Worm (Caenorhabditis elegans) whole organism, L1 larva: ENCODE measurements around the gene W09D6.1.
A peak's percentile ranks its signal among the peaks of the same experiment; 100 is the strongest.

ENCODE experiments used
- C04F5.9 ChIP-seq: sonication (generic microtip); optimal IDR thresholded peaks from 2 replicates; lab custom pipeline; 2016; ENCODE audit warnings: missing genetic modification characterization, missing compliant biosample characterization
- C16A3.4 ChIP-seq: fragments of 150-350 bp; optimal IDR thresholded peaks from 2 replicates; lab custom pipeline; 2014; ENCODE audit warnings: missing biosample characterization, missing genetic modification characterization
- ceh-88 ChIP-seq: fragments of 200-800 bp; sonication (Bioruptor generic); IDR thresholded peaks from 2 replicates; pipeline ENCODE4 v1.3.6; 2022; ENCODE audit warnings: missing genetic modification characterization, missing compliant biosample characterization
- ces-1 ChIP-seq: fragments of 150-350 bp; optimal IDR thresholded peaks from 2 replicates; lab custom pipeline; 2014; ENCODE audit warnings: missing biosample characterization, missing genetic modification reagents, missing genetic modification characterization
- dpl-1 ChIP-seq, 3 experiments: fragments of 150-350 bp in 2 of 3; sonication (generic microtip) in 1 of 3; optimal IDR thresholded peaks; 2 replicates each; lab custom pipeline; 2014 to 2017; ENCODE audit warnings: missing biosample characterization in 3 of 3, missing genetic modification characterization in 3 of 3, missing genetic modification reagents in 3 of 3
- dsc-1 ChIP-seq: sonication (generic microtip); optimal IDR thresholded peaks from 2 replicates; lab custom pipeline; 2016; ENCODE audit warnings: mild to moderate bottlenecking, missing genetic modification characterization, missing compliant biosample characterization
- egl-13 ChIP-seq: sonication (generic microtip); optimal IDR thresholded peaks from 2 replicates; lab custom pipeline; 2016; ENCODE audit warnings: missing genotype, missing genetic modification reagents, missing genetic modification characterization, missing compliant biosample characterization
- elt-3 ChIP-seq, 6 experiments: fragments of 150-350 bp in 1 of 6; sonication (generic microtip); optimal IDR thresholded peaks; 2 replicates each; lab custom pipeline; 2017 to 2018; ENCODE audit warnings: missing biosample characterization in 6 of 6, missing genetic modification characterization in 6 of 6, inconsistent platforms in 1 of 6
- ets-5 ChIP-seq: fragments of 200-800 bp; sonication (Bioruptor generic); IDR thresholded peaks from 2 replicates; pipeline ENCODE4 v1.3.6; 2022; ENCODE audit warnings: missing genetic modification characterization, missing compliant biosample characterization
- fkh-10 ChIP-seq: sonication (generic microtip); optimal IDR thresholded peaks from 2 replicates; lab custom pipeline; 2017; ENCODE audit warnings: missing biosample characterization, missing genetic modification reagents, missing genetic modification characterization
- fkh-4 ChIP-seq: sonication (generic microtip); optimal IDR thresholded peaks from 2 replicates; lab custom pipeline; 2016; ENCODE audit warnings: missing compliant biosample characterization, missing genetic modification characterization, borderline replicate concordance
- fkh-8 ChIP-seq: sonication (generic microtip); optimal IDR thresholded peaks from 2 replicates; lab custom pipeline; 2016; ENCODE audit warnings: mild to moderate bottlenecking, missing genetic modification characterization, missing compliant biosample characterization
- hlh-17 ChIP-seq: fragments of 200-800 bp; sonication (Bioruptor generic); optimal IDR thresholded peaks from 2 replicates; lab custom pipeline; 2018; ENCODE audit warnings: missing genetic modification characterization, mild to moderate bottlenecking, missing compliant biosample characterization, moderate library complexity, borderline replicate concordance
- hlh-4 ChIP-seq: sonication (generic microtip); optimal IDR thresholded peaks from 2 replicates; lab custom pipeline; 2016; ENCODE audit warnings: mild to moderate bottlenecking, missing genetic modification characterization, missing compliant biosample characterization
- isw-1 ChIP-seq: fragments of 200-800 bp; sonication (Bioruptor generic); IDR thresholded peaks from 2 replicates; pipeline ENCODE4 v1.3.6; 2022; ENCODE audit warnings: missing genetic modification characterization, missing compliant biosample characterization
- jun-1 ChIP-seq: fragments of 150-350 bp; optimal IDR thresholded peaks from 2 replicates; lab custom pipeline; 2014; ENCODE audit warnings: missing biosample characterization, missing genetic modification reagents, missing genetic modification characterization
- lin-13 ChIP-seq: fragments of 150-350 bp; optimal IDR thresholded peaks from 2 replicates; lab custom pipeline; 2014; ENCODE audit warnings: missing biosample characterization, missing genetic modification reagents, missing genetic modification characterization
- lin-14 ChIP-seq: fragments of 200-800 bp; sonication (Bioruptor generic); optimal IDR thresholded peaks from 2 replicates; lab custom pipeline; 2018; ENCODE audit warnings: mild to moderate bottlenecking, missing genetic modification characterization, moderate library complexity, missing compliant biosample characterization
- lin-15B ChIP-seq: fragments of 150-350 bp; sonication (generic microtip); optimal IDR thresholded peaks from 3 replicates; lab custom pipeline; 2014; ENCODE audit warnings: missing biosample characterization, missing genetic modification characterization
- lir-3 ChIP-seq: sonication (generic microtip); optimal IDR thresholded peaks from 2 replicates; lab custom pipeline; 2016; ENCODE audit warnings: mild to moderate bottlenecking, missing genetic modification characterization, moderate library complexity, missing compliant biosample characterization; ENCODE audit not compliant: poor library complexity
- lsy-2 ChIP-seq, 2 experiments: fragments of 150-350 bp; optimal IDR thresholded peaks; 2 replicates each; lab custom pipeline; 2014; ENCODE audit warnings: missing biosample characterization in 2 of 2, missing genetic modification characterization in 2 of 2
- mab-9 ChIP-seq: fragments of 200-800 bp; sonication (Bioruptor generic); IDR thresholded peaks from 2 replicates; pipeline ENCODE4 v1.3.6; 2022; ENCODE audit warnings: missing genetic modification reagents, missing genetic modification characterization, missing compliant biosample characterization
- mep-1 ChIP-seq: fragments of 150-350 bp; optimal IDR thresholded peaks from 2 replicates; lab custom pipeline; 2014; ENCODE audit warnings: missing biosample characterization, missing genetic modification characterization
- nhr-20 ChIP-seq: sonication (generic microtip); optimal IDR thresholded peaks from 2 replicates; lab custom pipeline; 2016; ENCODE audit warnings: mild to moderate bottlenecking, missing genetic modification characterization, missing compliant biosample characterization
- nhr-28 ChIP-seq: fragments of 150-350 bp; optimal IDR thresholded peaks from 2 replicates; lab custom pipeline; 2014; ENCODE audit warnings: missing biosample characterization, missing genetic modification characterization
- nhr-76 ChIP-seq: sonication (generic microtip); optimal IDR thresholded peaks from 2 replicates; lab custom pipeline; 2017; ENCODE audit warnings: missing biosample characterization, missing genetic modification characterization
- nhr-77 ChIP-seq: fragments of 150-350 bp; optimal IDR thresholded peaks from 2 replicates; lab custom pipeline; 2014; ENCODE audit warnings: missing biosample characterization, missing genetic modification characterization
- nhr-84 ChIP-seq: sonication (generic microtip); optimal IDR thresholded peaks from 2 replicates; lab custom pipeline; 2017; ENCODE audit warnings: missing biosample characterization, missing genetic modification characterization
- nhr-90 ChIP-seq: sonication (generic microtip); optimal IDR thresholded peaks from 2 replicates; lab custom pipeline; 2016; ENCODE audit warnings: mild to moderate bottlenecking, missing genetic modification characterization, missing compliant biosample characterization; ENCODE audit not compliant: poor library complexity
- rnt-1 ChIP-seq: sonication (generic microtip); optimal IDR thresholded peaks from 2 replicates; lab custom pipeline; 2016; ENCODE audit warnings: mild to moderate bottlenecking, missing genetic modification characterization, moderate library complexity, missing compliant biosample characterization
- skn-1 ChIP-seq: fragments of 150-350 bp; optimal IDR thresholded peaks from 2 replicates; lab custom pipeline; 2014; ENCODE audit warnings: missing biosample characterization, missing genetic modification characterization
- snpc-4 ChIP-seq: fragments of 150-350 bp; optimal IDR thresholded peaks from 2 replicates; lab custom pipeline; 2014; ENCODE audit warnings: missing biosample characterization, missing genetic modification characterization
- snu-23 ChIP-seq: sonication (generic microtip); optimal IDR thresholded peaks from 2 replicates; lab custom pipeline; 2016; ENCODE audit warnings: missing genetic modification characterization, missing compliant biosample characterization
- sox-4 ChIP-seq: sonication (generic microtip); optimal IDR thresholded peaks from 2 replicates; lab custom pipeline; 2016; ENCODE audit warnings: missing genetic modification characterization, missing compliant biosample characterization
- sptf-1 ChIP-seq: fragments of 150-350 bp; optimal IDR thresholded peaks from 2 replicates; lab custom pipeline; 2014; ENCODE audit warnings: missing biosample characterization, missing genetic modification characterization
- unc-130 ChIP-seq: fragments of 150-350 bp; optimal IDR thresholded peaks from 2 replicates; lab custom pipeline; 2017; ENCODE audit warnings: missing biosample characterization, missing genetic modification characterization, inconsistent platforms
- unc-30 ChIP-seq: sonication (generic microtip); optimal IDR thresholded peaks from 2 replicates; lab custom pipeline; 2017; ENCODE audit warnings: missing biosample characterization, missing genetic modification characterization
- unc-62 ChIP-seq: fragments of 150-350 bp; optimal IDR thresholded peaks from 2 replicates; lab custom pipeline; 2014; ENCODE audit warnings: missing biosample characterization, missing genetic modification reagents, missing genetic modification characterization
- xbp-1 ChIP-seq: sonication (generic microtip); optimal IDR thresholded peaks from 2 replicates; lab custom pipeline; 2016; ENCODE audit warnings: missing genetic modification characterization, missing compliant biosample characterization
- zip-4 ChIP-seq: fragments of 200-800 bp; sonication (Bioruptor generic); optimal IDR thresholded peaks from 2 replicates; lab custom pipeline; 2018; ENCODE audit warnings: mild to moderate bottlenecking, missing genetic modification characterization, moderate library complexity, missing compliant biosample characterization
- ztf-11 ChIP-seq, 2 experiments: sonication (generic microtip); optimal IDR thresholded peaks; 2 replicates each; lab custom pipeline; 2016 to 2017; ENCODE audit warnings: missing genetic modification characterization in 2 of 2, missing biosample characterization in 1 of 2, missing compliant biosample characterization in 1 of 2

Gene W09D6.1

DNA sequence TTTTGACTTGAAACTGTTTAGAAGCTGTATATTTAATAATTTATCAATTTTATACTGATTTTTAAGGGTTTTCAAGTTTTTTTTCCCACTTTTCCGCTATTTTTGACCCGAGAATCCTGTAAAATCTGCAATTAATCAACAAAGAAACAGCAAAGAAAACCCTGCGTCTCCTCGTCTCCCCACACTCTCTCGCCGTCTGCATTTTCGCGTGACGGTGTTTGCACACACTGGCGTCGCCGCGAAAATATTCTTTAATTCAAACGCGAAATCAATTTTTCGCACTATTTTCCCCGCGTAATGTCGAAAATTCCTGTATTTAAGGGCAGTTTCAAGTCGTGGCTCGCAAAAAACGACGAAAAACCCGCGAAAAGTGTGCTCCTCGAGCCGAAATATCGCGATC lies 5.4 kb upstream of the W09D6.1 start, which contains the start of gene rsa-2 (continued):
- TF ChIP-seq egl-13 (peak; percentile 39), lin-14 (GFP tag; lab: Kevin White, UChicago) (peak; percentile 53), fkh-4 (tag; lab: Kevin White, UChicago) (peak; percentile 71), C16A3.4 (tag; lab: Kevin White, UChicago) (no peak), xbp-1 (tag; lab: Kevin White, UChicago) (peak; percentile 55), C04F5.9 (peak; percentile 37), skn-1 (tag; lab: Kevin White, UChicago) (peak; percentile 50), unc-62 (GFP tag; lab: Kevin White, UChicago) (no peak), ces-1 (GFP tag; lab: Kevin White, UChicago) (no peak), unc-30 (tag; lab: Kevin White, UChicago) (no peak), snu-23 (GFP tag; lab: Kevin White, UChicago) (peak; percentile 75), mab-9 (GFP tag; lab: Robert Waterston, UW) (peak; percentile 60; the same call in 1 of the 2 replicates), jun-1 (peak; percentile 60), ceh-88 (GFP tag; lab: Robert Waterston, UW) (no peak), sox-4 (tag; lab: Kevin White, UChicago) (no peak), nhr-84 (tag; lab: Kevin White, UChicago) (no peak), nhr-76 (no peak), dsc-1 (tag; lab: Kevin White, UChicago) (peak; percentile 89), elt-3 (tag; optimal IDR thresholded peaks at IDR 0.05; lab: Kevin White, UChicago) (no peak), ztf-11 (tag; optimal IDR thresholded peaks at IDR 0.05; lab: Kevin White, UChicago) (peak in 1 of 2 experiments; percentile 41), mep-1 (tag; lab: Kevin White, UChicago) (peak; percentile 70), snpc-4 (tag; lab: Kevin White, UChicago) (peak; percentile 61), unc-130 (no peak), lin-13 (GFP tag; lab: Kevin White, UChicago) (peak; percentile 24), nhr-28 (no peak), nhr-90 (peak; percentile 44), rnt-1 (tag; lab: Kevin White, UChicago) (peak; percentile 85), nhr-77 (tag; lab: Kevin White, UChicago) (no peak), isw-1 (GFP tag; lab: Robert Waterston, UW) (peak; percentile 53), nhr-20 (tag; lab: Kevin White, UChicago) (peak; percentile 46), hlh-17 (no peak)
- TF ChIP-seq, all 84 proteins: peak for 42

DNA sequence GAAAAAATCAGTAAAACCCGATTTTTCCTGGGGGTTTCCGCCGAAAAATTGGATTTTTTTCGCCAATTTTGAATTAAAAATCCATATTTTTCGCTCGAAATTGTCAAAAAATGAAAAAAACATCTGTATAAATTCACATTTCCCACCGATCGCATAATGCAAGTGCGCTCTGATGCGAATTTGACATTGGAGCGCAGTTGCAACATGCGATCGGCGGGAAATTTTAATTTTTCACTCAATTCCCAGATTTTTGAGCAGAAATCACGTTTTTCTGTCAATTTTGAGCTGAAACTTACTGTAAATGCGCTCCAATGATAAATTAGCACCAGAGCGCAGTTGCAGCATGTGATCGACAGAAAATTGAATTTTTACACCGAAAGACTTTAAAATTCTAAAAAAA lies 4.1 kb upstream of the W09D6.1 start:
- no peak for TF ChIP-seq jun-1
- no peak for TF ChIP-seq zip-4 (GFP tag; lab: Kevin White, UChicago)
- TF ChIP-seq dpl-1 (GFP tag; optimal IDR thresholded peaks at IDR 0.05; lab: Kevin White, UChicago), result no peak
- TF ChIP-seq sptf-1 (tag; lab: Kevin White, UChicago), result no peak
- no peak for TF ChIP-seq rnt-1 (tag; lab: Kevin White, UChicago)
- no peak for TF ChIP-seq lir-3 (tag; lab: Kevin White, UChicago)
- no peak for TF ChIP-seq lsy-2 (tag; optimal IDR thresholded peaks at IDR 0.05; lab: Kevin White, UChicago)
- TF ChIP-seq nhr-20 (tag; lab: Kevin White, UChicago), result no peak
- no peak for TF ChIP-seq lin-15B
- TF ChIP-seq fkh-10, result no peak
- TF ChIP-seq unc-30 (tag; lab: Kevin White, UChicago), result no peak
- TF ChIP-seq ceh-88 (GFP tag; lab: Robert Waterston, UW), result no peak
- TF ChIP-seq nhr-28, result no peak
- TF ChIP-seq hlh-4, result no peak
- no peak for TF ChIP-seq ets-5 (GFP tag; lab: Robert Waterston, UW)
- no peak for TF ChIP-seq fkh-8 (tag; lab: Kevin White, UChicago)
